Fruit fly (Drosophila melanogaster) whole organism, embryonic: Measurements from ENCODE around the gene T48.
A peak's percentile ranks its signal among the peaks of the same experiment; 100 is the strongest.

ENCODE experiments used
- Atf-2 ChIP-seq: fragments of 200-800 bp; sonication (Bioruptor generic); optimal IDR thresholded peaks from 2 replicates; lab custom pipeline; 2016; ENCODE audit warnings: missing biosample characterization, missing genetic modification characterization
- CG10147 ChIP-seq: fragments of 200-800 bp; sonication (Bioruptor generic); optimal IDR thresholded peaks from 2 replicates; lab custom pipeline; 2019; ENCODE audit warnings: missing biosample characterization, mild to moderate bottlenecking, missing genetic modification characterization, moderate library complexity
- CG10366 ChIP-seq: fragments of 200-800 bp; sonication (Bioruptor generic); IDR thresholded peaks from 2 replicates; pipeline ENCODE4 v1.3.6; 2022; ENCODE audit warnings: missing biosample characterization, missing genetic modification characterization
- CG10979 ChIP-seq: fragments of 200-800 bp; sonication (Bioruptor generic); optimal IDR thresholded peaks from 2 replicates; lab custom pipeline; 2018; ENCODE audit warnings: missing biosample characterization, mild to moderate bottlenecking, missing genetic modification characterization, moderate library complexity
- CG12104 ChIP-seq: fragments of 200-800 bp; sonication (Bioruptor generic); optimal IDR thresholded peaks from 3 replicates; lab custom pipeline; 2016; ENCODE audit warnings: missing biosample characterization, missing genetic modification characterization
- CG12659 ChIP-seq: fragments of 200-800 bp; sonication (Bioruptor generic); optimal IDR thresholded peaks from 3 replicates; lab custom pipeline; 2017; ENCODE audit warnings: mild to moderate bottlenecking, missing biosample characterization, missing genetic modification reagents, missing genetic modification characterization
- CG13424 ChIP-seq: fragments of 200-800 bp; sonication (Bioruptor generic); optimal IDR thresholded peaks from 2 replicates; lab custom pipeline; 2019; ENCODE audit warnings: missing biosample characterization, mild to moderate bottlenecking, missing genetic modification characterization, moderate library complexity
- CG14050 ChIP-seq: fragments of 200-800 bp; sonication (Bioruptor generic); IDR thresholded peaks from 3 replicates; pipeline ENCODE4 v1.3.6; 2022; ENCODE audit warnings: missing biosample characterization, missing genetic modification characterization
- CG15479 ChIP-seq: fragments of 200-800 bp; sonication (Bioruptor generic); optimal IDR thresholded peaks from 3 replicates; lab custom pipeline; 2019; ENCODE audit warnings: missing biosample characterization, mild to moderate bottlenecking, missing genetic modification characterization, moderate library complexity
- CG17186 ChIP-seq: fragments of 200-800 bp; sonication (Bioruptor generic); optimal IDR thresholded peaks from 3 replicates; lab custom pipeline; 2017; ENCODE audit warnings: missing biosample characterization, missing genetic modification reagents, missing genetic modification characterization
- CG17802 ChIP-seq: fragments of 200-800 bp; sonication (Bioruptor generic); optimal IDR thresholded peaks from 2 replicates; lab custom pipeline; 2018; ENCODE audit warnings: missing biosample characterization, mild to moderate bottlenecking, missing genetic modification characterization, moderate library complexity
- CG2116 ChIP-seq: fragments of 200-800 bp; sonication (Bioruptor generic); optimal IDR thresholded peaks from 3 replicates; lab custom pipeline; 2018; ENCODE audit warnings: missing biosample characterization, mild to moderate bottlenecking, missing genetic modification characterization
- CG2202 ChIP-seq: fragments of 200-800 bp; sonication (Bioruptor generic); optimal IDR thresholded peaks from 2 replicates; lab custom pipeline; 2018; ENCODE audit warnings: missing biosample characterization, mild to moderate bottlenecking, missing genetic modification characterization
- CG2678 ChIP-seq: fragments of 200-800 bp; sonication (Bioruptor generic); optimal IDR thresholded peaks from 3 replicates; lab custom pipeline; 2019; ENCODE audit warnings: missing biosample characterization, mild to moderate bottlenecking, missing genetic modification characterization, moderate library complexity
- CG3281 ChIP-seq: fragments of 200-800 bp; sonication (Bioruptor generic); optimal IDR thresholded peaks from 3 replicates; lab custom pipeline; 2017; ENCODE audit warnings: missing biosample characterization, mild to moderate bottlenecking, missing genetic modification characterization
- CG34422 ChIP-seq: fragments of 200-800 bp; sonication (Bioruptor generic); IDR thresholded peaks from 3 replicates; pipeline ENCODE4 v1.3.6; 2022; ENCODE audit warnings: missing biosample characterization, missing genetic modification characterization
- CG4707 ChIP-seq: fragments of 200-800 bp; sonication (Bioruptor generic); optimal IDR thresholded peaks from 2 replicates; lab custom pipeline; 2018; ENCODE audit warnings: missing biosample characterization, mild to moderate bottlenecking, missing genetic modification characterization, moderate library complexity
- CG6254 ChIP-seq: fragments of 200-800 bp; sonication (Bioruptor generic); optimal IDR thresholded peaks from 3 replicates; lab custom pipeline; 2017; ENCODE audit warnings: mild to moderate bottlenecking, missing biosample characterization, missing genetic modification reagents, missing genetic modification characterization
- CG6813 ChIP-seq: fragments of 200-800 bp; sonication (Bioruptor generic); optimal IDR thresholded peaks from 2 replicates; lab custom pipeline; 2017; ENCODE audit warnings: missing biosample characterization, missing genetic modification characterization, mild to moderate bottlenecking, moderate library complexity, missing genetic modification reagents
- CG6854 ChIP-seq: fragments of 200-800 bp; sonication (Bioruptor generic); optimal IDR thresholded peaks from 3 replicates; lab custom pipeline; 2017; ENCODE audit warnings: missing biosample characterization, mild to moderate bottlenecking, missing genetic modification characterization
- CG9215 ChIP-seq: fragments of 200-800 bp; sonication (Bioruptor generic); IDR thresholded peaks from 2 replicates; pipeline ENCODE4 v1.3.6; 2022; ENCODE audit warnings: missing biosample characterization, missing genetic modification characterization
- CG9797 ChIP-seq: fragments of 200-800 bp; sonication (Bioruptor generic); optimal IDR thresholded peaks from 3 replicates; lab custom pipeline; 2018; ENCODE audit warnings: missing biosample characterization, mild to moderate bottlenecking, missing genetic modification characterization
- Dip3 ChIP-seq: fragments of 200-800 bp; sonication (Bioruptor generic); optimal IDR thresholded peaks from 3 replicates; lab custom pipeline; 2016; ENCODE audit warnings: missing biosample characterization, missing genetic modification characterization
- ERR ChIP-seq: fragments of 200-800 bp; sonication (Bioruptor generic); optimal IDR thresholded peaks from 2 replicates; lab custom pipeline; 2016; ENCODE audit warnings: missing biosample characterization, missing genetic modification characterization
- H2.0 ChIP-seq: fragments of 200-800 bp; sonication (Bioruptor generic); IDR thresholded peaks from 2 replicates; pipeline ENCODE4 v1.3.6; 2022; ENCODE audit warnings: missing biosample characterization, missing genetic modification characterization
- HLHmδ ChIP-seq: fragments of 200-800 bp; sonication (Bioruptor generic); optimal IDR thresholded peaks from 2 replicates; lab custom pipeline; 2018; ENCODE audit warnings: missing biosample characterization, mild to moderate bottlenecking, missing genetic modification characterization, moderate library complexity
- MTF-1 ChIP-seq: fragments of 200-800 bp; sonication (Bioruptor generic); optimal IDR thresholded peaks from 2 replicates; lab custom pipeline; 2018; ENCODE audit warnings: missing biosample characterization, mild to moderate bottlenecking, missing genetic modification characterization, borderline replicate concordance
- NC2α ChIP-seq: fragments of 200-800 bp; sonication (Bioruptor generic); optimal IDR thresholded peaks from 2 replicates; lab custom pipeline; 2016; ENCODE audit warnings: missing biosample characterization, missing genetic modification characterization
- Neu2 ChIP-seq: fragments of 200-800 bp; sonication (Bioruptor generic); optimal IDR thresholded peaks from 3 replicates; lab custom pipeline; 2016; ENCODE audit warnings: missing biosample characterization, missing genetic modification characterization, borderline replicate concordance
- Rfx ChIP-seq: fragments of 200-800 bp; sonication (Bioruptor generic); IDR thresholded peaks from 2 replicates; pipeline ENCODE4 v1.3.6; 2022; ENCODE audit warnings: missing biosample characterization, missing genetic modification characterization
- Sox102F ChIP-seq: fragments of 200-800 bp; sonication (Bioruptor generic); optimal IDR thresholded peaks from 2 replicates; lab custom pipeline; 2018; ENCODE audit warnings: missing biosample characterization, mild to moderate bottlenecking, missing genetic modification characterization, moderate library complexity
- TFAM ChIP-seq: fragments of 200-800 bp; sonication (Bioruptor generic); optimal IDR thresholded peaks from 2 replicates; lab custom pipeline; 2017; ENCODE audit warnings: missing biosample characterization, missing genetic modification characterization, inconsistent platforms
- Taf1 ChIP-seq: fragments of 200-800 bp; sonication (Bioruptor generic); IDR thresholded peaks from 2 replicates; pipeline ENCODE4 v1.3.6; 2022; ENCODE audit warnings: missing biosample characterization, missing genetic modification characterization
- Tbp ChIP-seq: fragments of >200 bp; optimal IDR thresholded peaks from 2 replicates; lab custom pipeline; 2018; ENCODE audit warnings: missing biosample characterization, missing genetic modification characterization
- Usf ChIP-seq: fragments of 200-800 bp; sonication (Bioruptor generic); optimal IDR thresholded peaks from 2 replicates; lab custom pipeline; 2017; ENCODE audit warnings: missing genotype, missing biosample characterization, missing genetic modification characterization
- Xbp1 ChIP-seq: fragments of 200-800 bp; sonication (Bioruptor generic); optimal IDR thresholded peaks from 3 replicates; lab custom pipeline; 2016; ENCODE audit warnings: missing biosample characterization, mild to moderate bottlenecking, missing genetic modification characterization
- gce ChIP-seq: fragments of 200-800 bp; sonication (Bioruptor generic); IDR thresholded peaks from 3 replicates; pipeline ENCODE4 v1.3.6; 2022; ENCODE audit warnings: missing biosample characterization, missing genetic modification characterization
- gcm2 ChIP-seq: fragments of 200-800 bp; sonication (Bioruptor generic); optimal IDR thresholded peaks from 2 replicates; lab custom pipeline; 2016; ENCODE audit warnings: missing biosample characterization, missing genetic modification characterization
- h ChIP-seq: fragments of >200 bp; optimal IDR thresholded peaks from 2 replicates; lab custom pipeline; 2017
- knrl ChIP-seq: fragments of 200-800 bp; sonication (Bioruptor generic); IDR thresholded peaks from 3 replicates; pipeline ENCODE4 v1.3.6; 2022; ENCODE audit warnings: missing biosample characterization, missing genetic modification characterization; ENCODE audit not compliant: partially characterized antibody
- nom ChIP-seq: fragments of 200-800 bp; sonication (Bioruptor generic); optimal IDR thresholded peaks from 2 replicates; lab custom pipeline; 2017; ENCODE audit warnings: missing biosample characterization, missing genetic modification characterization, mild to moderate bottlenecking, moderate library complexity, missing genetic modification reagents
- odd ChIP-seq: fragments of 200-800 bp; sonication (Bioruptor generic); optimal IDR thresholded peaks from 2 replicates; lab custom pipeline; 2017; ENCODE audit warnings: missing biosample characterization, mild to moderate bottlenecking, missing genetic modification characterization
- pum ChIP-seq: fragments of 200-800 bp; sonication (Bioruptor generic); optimal IDR thresholded peaks from 2 replicates; lab custom pipeline; 2016; ENCODE audit warnings: missing biosample characterization, missing genetic modification characterization
- sc ChIP-seq, 3 experiments: fragments of >200 bp in 2 of 3; fragments of 200-800 bp in 1 of 3; sonication (Bioruptor generic) in 1 of 3; optimal IDR thresholded peaks; 2 replicates in 2 of 3; 3 replicates in 1 of 3; lab custom pipeline; 2017; ENCODE audit warnings: mild to moderate bottlenecking in 1 of 3, missing biosample characterization in 1 of 3, missing genetic modification characterization in 1 of 3, missing genetic modification reagents in 1 of 3
- sd ChIP-seq: fragments of 200-800 bp; sonication (Bioruptor generic); optimal IDR thresholded peaks from 3 replicates; lab custom pipeline; 2018; ENCODE audit warnings: missing biosample characterization, mild to moderate bottlenecking, missing genetic modification characterization, moderate library complexity
- sens ChIP-seq: fragments of 200-800 bp; sonication (Bioruptor generic); peaks from one replicate; lab custom pipeline; 2016; ENCODE audit warnings: missing biosample characterization, missing genetic modification characterization
- sisA ChIP-seq: fragments of 200-800 bp; sonication (Bioruptor generic); IDR thresholded peaks from 2 replicates; pipeline ENCODE4 v1.3.6; 2022; ENCODE audit warnings: missing biosample characterization, missing genetic modification characterization
- slp2 ChIP-seq: fragments of 200-800 bp; sonication (Bioruptor generic); optimal IDR thresholded peaks from 2 replicates; lab custom pipeline; 2016; ENCODE audit warnings: missing biosample characterization, missing genetic modification characterization
- ssp ChIP-seq: fragments of 200-800 bp; sonication (Bioruptor generic); IDR thresholded peaks from 2 replicates; pipeline ENCODE4 v1.3.6; 2022; ENCODE audit warnings: missing biosample characterization, missing genetic modification characterization
- trem ChIP-seq: fragments of 200-800 bp; optimal IDR thresholded peaks from 3 replicates; lab custom pipeline; 2019; ENCODE audit warnings: missing biosample characterization, mild to moderate bottlenecking, missing genetic modification characterization, moderate library complexity
- vfl ChIP-seq: fragments of 200-800 bp; sonication (Bioruptor generic); optimal IDR thresholded peaks from 2 replicates; lab custom pipeline; 2016; ENCODE audit warnings: missing biosample characterization, missing genetic modification characterization

The T48 gene

dm6 chr3R:26953478-26953874 is 71.9 kb downstream of the T48 start (continued):
- TF ChIP-seq CG12659 (GFP tag; lab: Kevin White, UChicago): no peak
- TF ChIP-seq Dip3 (GFP tag; lab: Kevin White, UChicago): peak; percentile 1
- peak; percentile 63 for TF ChIP-seq Sox102F
- no peak for TF ChIP-seq CG17186 (GFP tag; lab: Kevin White, UChicago)
- TF ChIP-seq trem (tag; lab: Kevin White, UChicago): no peak
- TF ChIP-seq Xbp1 (GFP tag; lab: Kevin White, UChicago): no peak
- no peak for TF ChIP-seq CG9215 (GFP tag; lab: Robert Waterston, UW)
- no peak for TF ChIP-seq CG15479 (GFP tag; lab: Kevin White, UChicago)
- no peak for TF ChIP-seq CG4707
- TF ChIP-seq gcm2 (GFP tag; lab: Kevin White, UChicago): peak; percentile 16
- TF ChIP-seq CG17802 (tag; lab: Kevin White, UChicago): no peak
- TF ChIP-seq HLHmδ (GFP tag; lab: Kevin White, UChicago): no peak
- no peak for TF ChIP-seq Neu2 (GFP tag; lab: Kevin White, UChicago)
- TF ChIP-seq odd: no peak
- no peak for TF ChIP-seq CG2116
- TF ChIP-seq CG14050: no peak
- no peak for TF ChIP-seq vfl
- no peak for TF ChIP-seq TFAM
- TF ChIP-seq CG10979: no peak
- TF ChIP-seq NC2α (GFP tag; lab: Kevin White, UChicago): no peak
- TF ChIP-seq CG3281: peak; percentile 21
- TF ChIP-seq gce (GFP tag; lab: Robert Waterston, UW): peak; percentile 29; the same call in 1 of the 3 replicates
- TF ChIP-seq CG6813 (GFP tag; lab: Kevin White, UChicago): no peak
- TF ChIP-seq CG6854: no peak
- no peak for TF ChIP-seq MTF-1 (GFP tag; lab: Kevin White, UChicago)
- peak; percentile 7; the same call in 1 of the 2 replicates for TF ChIP-seq H2.0
- TF ChIP-seq Taf1 (GFP tag; lab: Robert Waterston, UW): no peak
- TF ChIP-seq CG9797 (GFP tag; lab: Kevin White, UChicago): no peak
- TF ChIP-seq CG12104 (GFP tag; lab: Kevin White, UChicago): no peak
- TF ChIP-seq nom: no peak
- no peak for TF ChIP-seq sisA
- TF ChIP-seq sc (optimal IDR thresholded peaks at IDR 0.05; lab: Kevin White, UChicago): no peak
- TF ChIP-seq sc (GFP tag; optimal IDR thresholded peaks at IDR 0.05; lab: Kevin White, UChicago): no peak
- TF ChIP-seq CG10147 (GFP tag; lab: Kevin White, UChicago): no peak
- peak; percentile 87 for TF ChIP-seq sens (GFP tag; lab: Kevin White, UChicago)
- TF ChIP-seq CG6254 (GFP tag; lab: Kevin White, UChicago): no peak
- no peak for TF ChIP-seq slp2
- TF ChIP-seq CG34422 (GFP tag; lab: Robert Waterston, UW): no peak
- no peak for TF ChIP-seq pum (GFP tag; lab: Kevin White, UChicago)
- TF ChIP-seq CG13424 (tag; lab: Kevin White, UChicago): no peak
- no peak for TF ChIP-seq Rfx (GFP tag; lab: Robert Waterston, UW)
- no peak for TF ChIP-seq ssp (GFP tag; lab: Robert Waterston, UW)
- no peak for TF ChIP-seq Usf (GFP tag; lab: Kevin White, UChicago)
- TF ChIP-seq Atf-2: peak; percentile 35
- peak; percentile 73 for TF ChIP-seq sd (tag; lab: Kevin White, UChicago)
- peak; percentile 8 for TF ChIP-seq CG2678 (tag; lab: Kevin White, UChicago)
- no peak for TF ChIP-seq CG2202
- peak; percentile 48 for TF ChIP-seq CG10366
- TF ChIP-seq h (lab: Kevin White, UChicago): no peak
- no peak for TF ChIP-seq knrl (GFP tag; lab: Robert Waterston, UW)
- no peak for TF ChIP-seq ERR
- no peak for TF ChIP-seq Tbp (GFP tag; lab: Kevin White, UChicago)
